Worm (Caenorhabditis elegans) whole organism, L1 larva: Measurements from ENCODE around the gene F49H12.7.

ENCODE experiments used
- C04F5.9 ChIP-seq: sonication (generic microtip); optimal IDR thresholded peaks from 2 replicates; lab custom pipeline; 2016; ENCODE audit warnings: missing genetic modification characterization, missing compliant biosample characterization
- aha-1 ChIP-seq: fragments of 150-350 bp; optimal IDR thresholded peaks from 2 replicates; lab custom pipeline; 2014; ENCODE audit warnings: missing biosample characterization, missing genetic modification characterization
- blmp-1 ChIP-seq: fragments of 150-350 bp; optimal IDR thresholded peaks from 2 replicates; lab custom pipeline; 2014; ENCODE audit warnings: missing biosample characterization, missing genetic modification characterization
- ceh-88 ChIP-seq: fragments of 200-800 bp; sonication (Bioruptor generic); IDR thresholded peaks from 2 replicates; pipeline ENCODE4 v1.3.6; 2022; ENCODE audit warnings: missing genetic modification characterization, missing compliant biosample characterization
- ceh-90 ChIP-seq: sonication (generic microtip); optimal IDR thresholded peaks from 2 replicates; lab custom pipeline; 2016; ENCODE audit warnings: missing genetic modification characterization, missing compliant biosample characterization
- dpl-1 ChIP-seq, 3 experiments: fragments of 150-350 bp in 2 of 3; sonication (generic microtip) in 1 of 3; optimal IDR thresholded peaks; 2 replicates each; lab custom pipeline; 2014 to 2017; ENCODE audit warnings: missing biosample characterization in 3 of 3, missing genetic modification characterization in 3 of 3, missing genetic modification reagents in 3 of 3
- dsc-1 ChIP-seq: sonication (generic microtip); optimal IDR thresholded peaks from 2 replicates; lab custom pipeline; 2016; ENCODE audit warnings: mild to moderate bottlenecking, missing genetic modification characterization, missing compliant biosample characterization
- efl-1 ChIP-seq, 4 experiments: fragments of 150-350 bp; optimal IDR thresholded peaks in 3 of 4; peaks in 1 of 4; 1 replicate in 1 of 4; 2 replicates in 3 of 4; lab custom pipeline; 2014; ENCODE audit warnings: missing biosample characterization in 2 of 4, missing genetic modification characterization in 2 of 4, missing genetic modification reagents in 2 of 4
- egl-13 ChIP-seq: sonication (generic microtip); optimal IDR thresholded peaks from 2 replicates; lab custom pipeline; 2016; ENCODE audit warnings: missing genotype, missing genetic modification reagents, missing genetic modification characterization, missing compliant biosample characterization
- elt-2 ChIP-seq: sonication (generic microtip); optimal IDR thresholded peaks from 2 replicates; lab custom pipeline; 2016; ENCODE audit warnings: missing genetic modification characterization, mild to moderate bottlenecking, inconsistent platforms, missing compliant biosample characterization, missing genetic modification reagents
- ets-5 ChIP-seq: fragments of 200-800 bp; sonication (Bioruptor generic); IDR thresholded peaks from 2 replicates; pipeline ENCODE4 v1.3.6; 2022; ENCODE audit warnings: missing genetic modification characterization, missing compliant biosample characterization
- fkh-4 ChIP-seq: sonication (generic microtip); optimal IDR thresholded peaks from 2 replicates; lab custom pipeline; 2016; ENCODE audit warnings: missing compliant biosample characterization, missing genetic modification characterization, borderline replicate concordance
- fkh-8 ChIP-seq: sonication (generic microtip); optimal IDR thresholded peaks from 2 replicates; lab custom pipeline; 2016; ENCODE audit warnings: mild to moderate bottlenecking, missing genetic modification characterization, missing compliant biosample characterization
- grh-1 ChIP-seq: fragments of 200-800 bp; sonication (Bioruptor generic); IDR thresholded peaks from 2 replicates; pipeline ENCODE4 v1.3.6; 2022; ENCODE audit warnings: missing genetic modification reagents, missing genetic modification characterization, missing compliant biosample characterization
- hlh-4 ChIP-seq: sonication (generic microtip); optimal IDR thresholded peaks from 2 replicates; lab custom pipeline; 2016; ENCODE audit warnings: mild to moderate bottlenecking, missing genetic modification characterization, missing compliant biosample characterization
- hpl-2 ChIP-seq: fragments of 150-350 bp; optimal IDR thresholded peaks from 2 replicates; lab custom pipeline; 2014; ENCODE audit warnings: missing biosample characterization, missing genetic modification reagents, missing genetic modification characterization
- lin-13 ChIP-seq: fragments of 150-350 bp; optimal IDR thresholded peaks from 2 replicates; lab custom pipeline; 2014; ENCODE audit warnings: missing biosample characterization, missing genetic modification reagents, missing genetic modification characterization
- lin-14 ChIP-seq: fragments of 200-800 bp; sonication (Bioruptor generic); optimal IDR thresholded peaks from 2 replicates; lab custom pipeline; 2018; ENCODE audit warnings: mild to moderate bottlenecking, missing genetic modification characterization, moderate library complexity, missing compliant biosample characterization
- lin-15B ChIP-seq: fragments of 150-350 bp; sonication (generic microtip); optimal IDR thresholded peaks from 3 replicates; lab custom pipeline; 2014; ENCODE audit warnings: missing biosample characterization, missing genetic modification characterization
- lin-39 ChIP-seq: fragments of 150-350 bp; optimal IDR thresholded peaks from 2 replicates; lab custom pipeline; 2014; ENCODE audit warnings: missing biosample characterization, missing genetic modification reagents, missing genetic modification characterization
- lsy-2 ChIP-seq, 2 experiments: fragments of 150-350 bp; optimal IDR thresholded peaks; 2 replicates each; lab custom pipeline; 2014; ENCODE audit warnings: missing biosample characterization in 2 of 2, missing genetic modification characterization in 2 of 2
- mab-9 ChIP-seq: fragments of 200-800 bp; sonication (Bioruptor generic); IDR thresholded peaks from 2 replicates; pipeline ENCODE4 v1.3.6; 2022; ENCODE audit warnings: missing genetic modification reagents, missing genetic modification characterization, missing compliant biosample characterization
- mep-1 ChIP-seq: fragments of 150-350 bp; optimal IDR thresholded peaks from 2 replicates; lab custom pipeline; 2014; ENCODE audit warnings: missing biosample characterization, missing genetic modification characterization
- nhr-11 ChIP-seq: fragments of 150-350 bp; optimal IDR thresholded peaks from 2 replicates; lab custom pipeline; 2014; ENCODE audit warnings: missing biosample characterization, missing genetic modification characterization
- nhr-12 ChIP-seq: sonication (generic microtip); optimal IDR thresholded peaks from 2 replicates; lab custom pipeline; 2017; ENCODE audit warnings: missing biosample characterization, missing genetic modification characterization
- nhr-19 ChIP-seq: fragments of 200-800 bp; sonication (Bioruptor generic); conservative IDR thresholded peaks from 2 replicates; pipeline ENCODE4 v1.3.6; 2022; ENCODE audit warnings: missing genetic modification characterization, missing compliant biosample characterization
- nhr-20 ChIP-seq: sonication (generic microtip); optimal IDR thresholded peaks from 2 replicates; lab custom pipeline; 2016; ENCODE audit warnings: mild to moderate bottlenecking, missing genetic modification characterization, missing compliant biosample characterization
- nhr-237 ChIP-seq: fragments of 150-350 bp; optimal IDR thresholded peaks from 2 replicates; lab custom pipeline; 2014; ENCODE audit warnings: missing biosample characterization, missing genetic modification characterization
- nhr-28 ChIP-seq: fragments of 150-350 bp; optimal IDR thresholded peaks from 2 replicates; lab custom pipeline; 2014; ENCODE audit warnings: missing biosample characterization, missing genetic modification characterization
- nhr-47 ChIP-seq: sonication (generic microtip); optimal IDR thresholded peaks from 2 replicates; lab custom pipeline; 2016; ENCODE audit warnings: mild to moderate bottlenecking, missing genetic modification characterization, moderate library complexity, missing compliant biosample characterization
- nhr-71 ChIP-seq: sonication (generic microtip); optimal IDR thresholded peaks from 2 replicates; lab custom pipeline; 2016; ENCODE audit warnings: mild to moderate bottlenecking, missing genetic modification characterization, moderate library complexity, missing compliant biosample characterization
- nhr-77 ChIP-seq: fragments of 150-350 bp; optimal IDR thresholded peaks from 2 replicates; lab custom pipeline; 2014; ENCODE audit warnings: missing biosample characterization, missing genetic modification characterization
- nhr-85 ChIP-seq: sonication (generic microtip); peaks from one replicate; lab custom pipeline; 2016; ENCODE audit warnings: missing genetic modification characterization, inconsistent platforms, missing compliant biosample characterization
- nhr-90 ChIP-seq: sonication (generic microtip); optimal IDR thresholded peaks from 2 replicates; lab custom pipeline; 2016; ENCODE audit warnings: mild to moderate bottlenecking, missing genetic modification characterization, missing compliant biosample characterization; ENCODE audit not compliant: poor library complexity
- pax-3 ChIP-seq: fragments of 200-800 bp; sonication (Bioruptor generic); optimal IDR thresholded peaks from 2 replicates; lab custom pipeline; 2018; ENCODE audit warnings: mild to moderate bottlenecking, missing genetic modification characterization, moderate library complexity, missing compliant biosample characterization
- pqm-1 ChIP-seq: sonication (generic microtip); optimal IDR thresholded peaks from 3 replicates; lab custom pipeline; 2017; ENCODE audit warnings: missing biosample characterization, missing genetic modification characterization
- rnt-1 ChIP-seq: sonication (generic microtip); optimal IDR thresholded peaks from 2 replicates; lab custom pipeline; 2016; ENCODE audit warnings: mild to moderate bottlenecking, missing genetic modification characterization, moderate library complexity, missing compliant biosample characterization
- snu-23 ChIP-seq: sonication (generic microtip); optimal IDR thresholded peaks from 2 replicates; lab custom pipeline; 2016; ENCODE audit warnings: missing genetic modification characterization, missing compliant biosample characterization
- sox-4 ChIP-seq: sonication (generic microtip); optimal IDR thresholded peaks from 2 replicates; lab custom pipeline; 2016; ENCODE audit warnings: missing genetic modification characterization, missing compliant biosample characterization
- sptf-1 ChIP-seq: fragments of 150-350 bp; optimal IDR thresholded peaks from 2 replicates; lab custom pipeline; 2014; ENCODE audit warnings: missing biosample characterization, missing genetic modification characterization
- sup-37 ChIP-seq: fragments of 200-800 bp; sonication (Bioruptor generic); optimal IDR thresholded peaks from 2 replicates; lab custom pipeline; 2018; ENCODE audit warnings: mild to moderate bottlenecking, missing genetic modification characterization, missing compliant biosample characterization
- swsn-7 ChIP-seq: sonication (generic microtip); optimal IDR thresholded peaks from 2 replicates; lab custom pipeline; 2016; ENCODE audit warnings: missing genetic modification characterization, missing compliant biosample characterization
- tlp-1 ChIP-seq: fragments of 150-350 bp; optimal IDR thresholded peaks from 2 replicates; lab custom pipeline; 2014; ENCODE audit warnings: missing biosample characterization, missing genetic modification characterization
- unc-30 ChIP-seq: sonication (generic microtip); optimal IDR thresholded peaks from 2 replicates; lab custom pipeline; 2017; ENCODE audit warnings: missing biosample characterization, missing genetic modification characterization
- unc-86 ChIP-seq: sonication (generic microtip); optimal IDR thresholded peaks from 2 replicates; lab custom pipeline; 2016; ENCODE audit warnings: missing genetic modification characterization, missing compliant biosample characterization
- unc-98 ChIP-seq: fragments of 200-800 bp; sonication (Bioruptor generic); IDR thresholded peaks from 2 replicates; pipeline ENCODE4 v1.3.6; 2022; ENCODE audit warnings: missing genetic modification characterization, missing compliant biosample characterization
- ztf-4 ChIP-seq: fragments of 150-350 bp; optimal IDR thresholded peaks from 2 replicates; lab custom pipeline; 2014; ENCODE audit warnings: missing biosample characterization, missing genetic modification characterization

Gene F49H12.7

DNA sequence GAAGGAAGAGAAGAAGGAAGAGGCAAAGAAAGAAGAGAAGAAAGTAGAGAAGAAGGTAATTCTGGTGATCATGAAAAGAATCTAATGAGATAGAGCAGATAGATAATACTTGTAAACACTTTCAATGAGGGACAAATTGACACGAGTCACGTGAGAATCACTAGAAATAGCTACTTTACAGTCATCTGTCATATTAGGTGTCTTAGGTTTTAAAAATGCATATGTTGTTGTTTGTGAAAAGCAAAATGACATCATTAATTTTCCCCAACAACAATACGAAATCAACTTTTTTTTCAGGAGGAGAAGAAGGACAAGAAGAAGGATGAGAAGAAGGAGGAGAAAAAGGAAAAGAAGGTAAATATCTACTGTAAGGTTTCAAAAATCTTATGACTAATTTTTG, 10.3 kb downstream of the F49H12.7 start (continued):
- TF ChIP-seq fkh-4 (tag; lab: Kevin White, UChicago) (no peak), unc-98 (GFP tag; lab: Robert Waterston, UW) (no peak), nhr-90 (peak; percentile 27), mep-1 (tag; lab: Kevin White, UChicago) (peak; percentile 50), nhr-19 (peak; percentile 34; the same call in 1 of the 2 replicates), nhr-85 (tag; lab: Kevin White, UChicago) (peak; percentile 95), nhr-20 (tag; lab: Kevin White, UChicago) (peak; percentile 71), pax-3 (tag; lab: Kevin White, UChicago) (no peak), ceh-88 (GFP tag; lab: Robert Waterston, UW) (no peak), tlp-1 (tag; lab: Kevin White, UChicago) (no peak), lin-14 (peak; percentile 72), ztf-4 (tag; lab: Kevin White, UChicago) (no peak)

DNA sequence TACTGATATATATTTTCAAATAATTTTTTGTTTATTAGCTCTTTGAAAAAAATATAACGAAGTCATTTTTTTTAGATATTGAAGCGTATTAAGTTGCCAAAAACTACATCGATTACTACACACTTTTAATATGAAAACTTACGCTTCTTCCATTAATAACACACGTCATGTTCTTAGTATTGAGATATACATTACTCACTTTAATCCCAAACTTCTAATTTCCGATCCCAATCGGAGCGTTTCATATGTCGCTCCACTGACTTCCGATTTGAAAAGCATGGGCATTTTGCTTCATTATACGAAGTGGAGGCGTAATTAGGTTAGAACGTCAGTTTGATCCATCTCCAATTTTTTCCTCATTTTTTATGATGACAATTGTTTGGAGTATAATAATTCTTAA, 14.0 kb downstream of the F49H12.7 start:
- TF ChIP-seq elt-2 (no peak), pax-3 (tag; lab: Kevin White, UChicago) (peak; percentile 8), hpl-2 (GFP tag; lab: Kevin White, UChicago) (no peak), unc-30 (no peak), nhr-12 (tag; lab: Kevin White, UChicago) (no peak), nhr-47 (peak; percentile 51), nhr-71 (tag; lab: Kevin White, UChicago) (peak; percentile 39), nhr-11 (peak; percentile 19), swsn-7 (tag; lab: Kevin White, UChicago) (no peak), fkh-8 (tag; lab: Kevin White, UChicago) (peak; percentile 74), sox-4 (tag; lab: Kevin White, UChicago) (no peak), dsc-1 (peak; percentile 84), lin-39 (tag; lab: Kevin White, UChicago) (no peak), egl-13 (tag; lab: Kevin White, UChicago) (peak; percentile 55), nhr-85 (tag; lab: Kevin White, UChicago) (no peak)

- TF ChIP-seq elt-2 (no peak), dsc-1 (peak; percentile 17)
Measured at ce11 chrX:2079536-2079935, 14.7 kb downstream of the F49H12.7 start, which contains the start of gene F49H12.4. F49H12.4 (plus strand) TSS chrX:2079836.

DNA sequence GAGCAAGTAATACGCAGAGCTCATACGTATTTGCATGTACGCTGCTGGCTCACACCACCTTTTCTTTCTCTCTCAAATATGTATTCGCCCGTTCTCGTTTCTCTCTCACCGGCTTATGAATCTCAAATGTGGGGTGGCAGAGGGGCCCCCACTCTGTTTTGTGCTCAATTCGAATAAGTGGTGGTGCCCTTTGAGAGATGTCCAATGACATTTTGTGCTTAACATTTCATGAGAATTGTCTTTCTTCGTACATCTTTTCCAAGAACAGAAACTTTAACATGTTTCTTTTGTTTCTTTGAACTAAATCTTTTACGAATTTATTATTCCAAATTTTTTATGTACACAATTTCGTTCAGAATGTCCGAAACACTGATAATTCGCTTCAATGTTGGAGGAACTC, 19.2 kb downstream of the F49H12.7 start, which contains the start of gene F49H12.3:
Gene F49H12.3, plus strand, starts transcription at position 357 of the 400 bp plus-strand sequence.
- TF ChIP-seq mab-9 (GFP tag; lab: Robert Waterston, UW) = no peak
- no peak for TF ChIP-seq nhr-11
- no peak for TF ChIP-seq ets-5 (GFP tag; lab: Robert Waterston, UW)
- TF ChIP-seq lin-14 = peak; percentile 43
- TF ChIP-seq lin-13 (GFP tag; lab: Kevin White, UChicago) = no peak
- no peak for TF ChIP-seq rnt-1 (tag; lab: Kevin White, UChicago)
- TF ChIP-seq dpl-1 (GFP tag; optimal IDR thresholded peaks at IDR 0.05; lab: Kevin White, UChicago) = no peak
- TF ChIP-seq aha-1 (tag; lab: Kevin White, UChicago) = no peak
- TF ChIP-seq unc-98 (GFP tag; lab: Robert Waterston, UW) = no peak
- TF ChIP-seq swsn-7 (tag; lab: Kevin White, UChicago) = no peak
- TF ChIP-seq efl-1 (optimal IDR thresholded peaks at IDR 0.05; lab: Kevin White, UChicago) = no peak
- TF ChIP-seq efl-1 (GFP tag; optimal IDR thresholded peaks at IDR 0.05 in 1 of 2; lab: Kevin White, UChicago) = no peak
- no peak for TF ChIP-seq ceh-90 (tag; lab: Kevin White, UChicago)
- no peak for TF ChIP-seq tlp-1 (tag; lab: Kevin White, UChicago)
- no peak for TF ChIP-seq nhr-77 (tag; lab: Kevin White, UChicago)
- TF ChIP-seq C04F5.9 = no peak
- TF ChIP-seq nhr-20 (tag; lab: Kevin White, UChicago) = no peak
- no peak for TF ChIP-seq nhr-237 (tag; lab: Kevin White, UChicago)
- no peak for TF ChIP-seq snu-23
- peak; percentile 49 for TF ChIP-seq unc-86 (tag; lab: Kevin White, UChicago)
- no peak for TF ChIP-seq lin-15B (tag; lab: Kevin White, UChicago)
- TF ChIP-seq sup-37 (GFP tag; lab: Kevin White, UChicago) = no peak
- no peak for TF ChIP-seq hlh-4 (tag; lab: Kevin White, UChicago)
- no peak for TF ChIP-seq blmp-1 (tag; lab: Kevin White, UChicago)
- TF ChIP-seq pqm-1 (tag; lab: Kevin White, UChicago) = no peak
- no peak for TF ChIP-seq lsy-2 (tag; optimal IDR thresholded peaks at IDR 0.05; lab: Kevin White, UChicago)
- no peak for TF ChIP-seq sptf-1 (tag; lab: Kevin White, UChicago)
- peak; percentile 28 for TF ChIP-seq nhr-47
- no peak for TF ChIP-seq sox-4 (tag; lab: Kevin White, UChicago)
- no peak for TF ChIP-seq grh-1
- TF ChIP-seq nhr-28 = no peak
- TF ChIP-seq fkh-8 (tag; lab: Kevin White, UChicago) = peak; percentile 67
